Fruit fly (Drosophila melanogaster): ENCODE data around the gene CG5013.
A peak's percentile ranks its signal among the peaks of the same experiment; 100 is the strongest.

CG5013 gene

dm6 chr3R:16042900-16043548, 6.4 kb upstream of the CG5013 start, which contains the start of gene Jhbp4:
TSS of gene Jhbp4 (plus strand) at chr3R:16043498.
- TF ChIP-seq CG6276 (GFP tag; optimal IDR thresholded peaks at IDR 0.05) (peak; percentile 45), pdm3 (GFP tag; optimal IDR thresholded peaks at IDR 0.05) (peak; percentile 29), fd85E (GFP tag; optimal IDR thresholded peaks at IDR 0.05) (no peak), Lpt (GFP tag; optimal IDR thresholded peaks at IDR 0.05) (peak; percentile 1), dac (GFP tag; optimal IDR thresholded peaks at IDR 0.05) (peak; percentile 13), CG10669 (GFP tag; optimal IDR thresholded peaks at IDR 0.05) (no peak), CG32006 (GFP tag; optimal IDR thresholded peaks at IDR 0.05) (peak; percentile 44), salr (GFP tag; optimal IDR thresholded peaks at IDR 0.05) (no peak), Ets96B (tag; optimal IDR thresholded peaks at IDR 0.05) (peak; percentile 20), eg (GFP tag; IDR thresholded peaks at IDR 0.05) (no peak), dsx (GFP tag; optimal IDR thresholded peaks at IDR 0.05; ENCODE audit: poor library complexity, severe bottlenecking) (no peak), CG8119 (GFP tag; IDR thresholded peaks at IDR 0.05) (no peak), Ets21C (GFP tag; optimal IDR thresholded peaks at IDR 0.05) (no peak), CG4318 (GFP tag; optimal IDR thresholded peaks at IDR 0.05) (peak; percentile 2), CG3032 (tag; optimal IDR thresholded peaks at IDR 0.05) (peak; percentile 43), CG34406 (GFP tag; optimal IDR thresholded peaks at IDR 0.05) (no peak), Sox15 (GFP tag; optimal IDR thresholded peaks at IDR 0.05) (no peak), CG3919 (GFP tag; optimal IDR thresholded peaks at IDR 0.05) (no peak), CG11762 (GFP tag; optimal IDR thresholded peaks at IDR 0.05; ENCODE audit: insufficient read depth) (no peak), Gug (GFP tag; IDR thresholded peaks at IDR 0.05) (no peak), Eip78C (GFP tag) (peak; percentile 91), Sox14 (GFP tag; optimal IDR thresholded peaks at IDR 0.05) (peak; percentile 41), CG6808 (GFP tag; optimal IDR thresholded peaks at IDR 0.05) (peak; percentile 24), Hr4 (GFP tag; optimal IDR thresholded peaks at IDR 0.05) (peak; percentile 54), Blimp-1 (GFP tag; optimal IDR thresholded peaks at IDR 0.05) (peak; percentile 59), fkh (GFP tag; optimal IDR thresholded peaks at IDR 0.05) (no peak), CG6854 (GFP tag; optimal IDR thresholded peaks at IDR 0.05) (no peak), vri (GFP tag; optimal IDR thresholded peaks at IDR 0.05) (no peak), CG7368 (GFP tag; optimal IDR thresholded peaks at IDR 0.05) (no peak), CG11902 (GFP tag; optimal IDR thresholded peaks at IDR 0.05) (no peak), fd59A (GFP tag; optimal IDR thresholded peaks at IDR 0.05) (no peak), CG10631 (GFP tag; optimal IDR thresholded peaks at IDR 0.05) (peak; percentile 39), spab (GFP tag; optimal IDR thresholded peaks at IDR 0.05) (no peak), CG15336 (GFP tag; IDR thresholded peaks at IDR 0.05) (peak; percentile 36), ss (GFP tag; optimal IDR thresholded peaks at IDR 0.05) (peak in 1 of 2 experiments; percentile 32), Met (GFP tag; optimal IDR thresholded peaks at IDR 0.05) (peak; percentile 27), Hr38 (GFP tag; optimal IDR thresholded peaks at IDR 0.05) (no peak), OdsH (GFP tag; optimal IDR thresholded peaks at IDR 0.05) (peak; percentile 15), achi (GFP tag; optimal IDR thresholded peaks at IDR 0.05) (peak; percentile 46), lz (GFP tag; optimal IDR thresholded peaks at IDR 0.05) (peak; percentile 35), cyc (GFP tag; optimal IDR thresholded peaks at IDR 0.05) (no peak), svp (GFP tag) (no peak), acj6 (GFP tag; optimal IDR thresholded peaks at IDR 0.05) (peak; percentile 29), topi (GFP tag; optimal IDR thresholded peaks at IDR 0.05) (no peak), CG6163 (GFP tag; IDR thresholded peaks at IDR 0.05) (0 out of 3 replicates have a peak, but pooled peaks have one; percentile 12), CG1621 (tag; optimal IDR thresholded peaks at IDR 0.05) (no peak), CG8632 (GFP tag; optimal IDR thresholded peaks at IDR 0.05) (peak; percentile 32), Sox102F (GFP tag; optimal IDR thresholded peaks at IDR 0.05) (peak; percentile 11), esn (GFP tag; optimal IDR thresholded peaks at IDR 0.05) (peak; percentile 2), CG11294 (GFP tag; IDR thresholded peaks at IDR 0.05) (no peak), CG31627 (GFP tag; optimal IDR thresholded peaks at IDR 0.05) (no peak)
